Worm (Caenorhabditis elegans) whole organism, L1 larva: ENCODE results near the gene cyn-17.

Experiments
- C04F5.9 ChIP-seq: sonication (generic microtip); optimal IDR thresholded peaks from 2 replicates; lab custom pipeline; 2016; ENCODE audit warnings: missing genetic modification characterization, missing compliant biosample characterization
- C16A3.4 ChIP-seq: fragments of 150-350 bp; optimal IDR thresholded peaks from 2 replicates; lab custom pipeline; 2014; ENCODE audit warnings: missing biosample characterization, missing genetic modification characterization
- C34B4.2 ChIP-seq: sonication (generic microtip); optimal IDR thresholded peaks from 2 replicates; lab custom pipeline; 2017; ENCODE audit warnings: mild to moderate bottlenecking, missing genetic modification characterization, missing compliant biosample characterization
- F16B12.6 ChIP-seq: fragments of 150-350 bp; optimal IDR thresholded peaks from 2 replicates; lab custom pipeline; 2014; ENCODE audit warnings: missing biosample characterization, missing genetic modification characterization
- Y116A8C.19 ChIP-seq: sonication (generic microtip); optimal IDR thresholded peaks from 2 replicates; lab custom pipeline; 2016; ENCODE audit warnings: missing compliant biosample characterization, missing genetic modification characterization, borderline replicate concordance
- alr-1 ChIP-seq: fragments of 200-800 bp; sonication (Bioruptor generic); optimal IDR thresholded peaks from 2 replicates; lab custom pipeline; 2018; ENCODE audit warnings: borderline replicate concordance, mild to moderate bottlenecking, missing genetic modification characterization, missing compliant biosample characterization
- blmp-1 ChIP-seq: fragments of 150-350 bp; optimal IDR thresholded peaks from 2 replicates; lab custom pipeline; 2014; ENCODE audit warnings: missing biosample characterization, missing genetic modification characterization
- ceh-82 ChIP-seq, 3 experiments: fragments of 150-350 bp in 1 of 3; sonication (generic microtip) in 2 of 3; optimal IDR thresholded peaks; 2 replicates each; lab custom pipeline; 2014 to 2017; ENCODE audit warnings: missing biosample characterization in 3 of 3, missing genetic modification characterization in 3 of 3
- ceh-88 ChIP-seq: fragments of 200-800 bp; sonication (Bioruptor generic); IDR thresholded peaks from 2 replicates; pipeline ENCODE4 v1.3.6; 2022; ENCODE audit warnings: missing genetic modification characterization, missing compliant biosample characterization
- dpl-1 ChIP-seq, 3 experiments: fragments of 150-350 bp in 2 of 3; sonication (generic microtip) in 1 of 3; optimal IDR thresholded peaks; 2 replicates each; lab custom pipeline; 2014 to 2017; ENCODE audit warnings: missing biosample characterization in 3 of 3, missing genetic modification characterization in 3 of 3, missing genetic modification reagents in 3 of 3
- dsc-1 ChIP-seq: sonication (generic microtip); optimal IDR thresholded peaks from 2 replicates; lab custom pipeline; 2016; ENCODE audit warnings: mild to moderate bottlenecking, missing genetic modification characterization, missing compliant biosample characterization
- efl-1 ChIP-seq, 4 experiments: fragments of 150-350 bp; optimal IDR thresholded peaks in 3 of 4; peaks in 1 of 4; 1 replicate in 1 of 4; 2 replicates in 3 of 4; lab custom pipeline; 2014; ENCODE audit warnings: missing biosample characterization in 2 of 4, missing genetic modification characterization in 2 of 4, missing genetic modification reagents in 2 of 4
- egl-27 ChIP-seq, 2 experiments: fragments of 150-350 bp in 1 of 2; sonication (generic microtip); optimal IDR thresholded peaks; 3 replicates each; lab custom pipeline; 2017 to 2018; ENCODE audit warnings: missing biosample characterization in 2 of 2, missing genetic modification characterization in 2 of 2, missing genetic modification reagents in 2 of 2
- elt-2 ChIP-seq: sonication (generic microtip); optimal IDR thresholded peaks from 2 replicates; lab custom pipeline; 2016; ENCODE audit warnings: missing genetic modification characterization, mild to moderate bottlenecking, inconsistent platforms, missing compliant biosample characterization, missing genetic modification reagents
- elt-3 ChIP-seq, 6 experiments: fragments of 150-350 bp in 1 of 6; sonication (generic microtip); optimal IDR thresholded peaks; 2 replicates each; lab custom pipeline; 2017 to 2018; ENCODE audit warnings: missing biosample characterization in 6 of 6, missing genetic modification characterization in 6 of 6, inconsistent platforms in 1 of 6
- ets-5 ChIP-seq: fragments of 200-800 bp; sonication (Bioruptor generic); IDR thresholded peaks from 2 replicates; pipeline ENCODE4 v1.3.6; 2022; ENCODE audit warnings: missing genetic modification characterization, missing compliant biosample characterization
- fkh-10 ChIP-seq: sonication (generic microtip); optimal IDR thresholded peaks from 2 replicates; lab custom pipeline; 2017; ENCODE audit warnings: missing biosample characterization, missing genetic modification reagents, missing genetic modification characterization
- fkh-4 ChIP-seq: sonication (generic microtip); optimal IDR thresholded peaks from 2 replicates; lab custom pipeline; 2016; ENCODE audit warnings: missing compliant biosample characterization, missing genetic modification characterization, borderline replicate concordance
- fkh-8 ChIP-seq: sonication (generic microtip); optimal IDR thresholded peaks from 2 replicates; lab custom pipeline; 2016; ENCODE audit warnings: mild to moderate bottlenecking, missing genetic modification characterization, missing compliant biosample characterization
- grh-1 ChIP-seq: fragments of 200-800 bp; sonication (Bioruptor generic); IDR thresholded peaks from 2 replicates; pipeline ENCODE4 v1.3.6; 2022; ENCODE audit warnings: missing genetic modification reagents, missing genetic modification characterization, missing compliant biosample characterization
- hlh-4 ChIP-seq: sonication (generic microtip); optimal IDR thresholded peaks from 2 replicates; lab custom pipeline; 2016; ENCODE audit warnings: mild to moderate bottlenecking, missing genetic modification characterization, missing compliant biosample characterization
- hpl-2 ChIP-seq: fragments of 150-350 bp; optimal IDR thresholded peaks from 2 replicates; lab custom pipeline; 2014; ENCODE audit warnings: missing biosample characterization, missing genetic modification reagents, missing genetic modification characterization
- isw-1 ChIP-seq: fragments of 200-800 bp; sonication (Bioruptor generic); IDR thresholded peaks from 2 replicates; pipeline ENCODE4 v1.3.6; 2022; ENCODE audit warnings: missing genetic modification characterization, missing compliant biosample characterization
- jun-1 ChIP-seq: fragments of 150-350 bp; optimal IDR thresholded peaks from 2 replicates; lab custom pipeline; 2014; ENCODE audit warnings: missing biosample characterization, missing genetic modification reagents, missing genetic modification characterization
- lin-13 ChIP-seq: fragments of 150-350 bp; optimal IDR thresholded peaks from 2 replicates; lab custom pipeline; 2014; ENCODE audit warnings: missing biosample characterization, missing genetic modification reagents, missing genetic modification characterization
- lin-35 ChIP-seq, 2 experiments: fragments of 150-350 bp; optimal IDR thresholded peaks; 2 replicates each; lab custom pipeline; 2014; ENCODE audit warnings: missing biosample characterization in 2 of 2, missing genetic modification characterization in 2 of 2, missing genetic modification reagents in 2 of 2
- mef-2 ChIP-seq: fragments of 150-350 bp; optimal IDR thresholded peaks from 2 replicates; lab custom pipeline; 2014; ENCODE audit warnings: missing biosample characterization, missing genetic modification characterization
- mep-1 ChIP-seq: fragments of 150-350 bp; optimal IDR thresholded peaks from 2 replicates; lab custom pipeline; 2014; ENCODE audit warnings: missing biosample characterization, missing genetic modification characterization
- nhr-11 ChIP-seq: fragments of 150-350 bp; optimal IDR thresholded peaks from 2 replicates; lab custom pipeline; 2014; ENCODE audit warnings: missing biosample characterization, missing genetic modification characterization
- nhr-19 ChIP-seq: fragments of 200-800 bp; sonication (Bioruptor generic); conservative IDR thresholded peaks from 2 replicates; pipeline ENCODE4 v1.3.6; 2022; ENCODE audit warnings: missing genetic modification characterization, missing compliant biosample characterization
- nhr-20 ChIP-seq: sonication (generic microtip); optimal IDR thresholded peaks from 2 replicates; lab custom pipeline; 2016; ENCODE audit warnings: mild to moderate bottlenecking, missing genetic modification characterization, missing compliant biosample characterization
- nhr-237 ChIP-seq: fragments of 150-350 bp; optimal IDR thresholded peaks from 2 replicates; lab custom pipeline; 2014; ENCODE audit warnings: missing biosample characterization, missing genetic modification characterization
- nhr-28 ChIP-seq: fragments of 150-350 bp; optimal IDR thresholded peaks from 2 replicates; lab custom pipeline; 2014; ENCODE audit warnings: missing biosample characterization, missing genetic modification characterization
- nhr-47 ChIP-seq: sonication (generic microtip); optimal IDR thresholded peaks from 2 replicates; lab custom pipeline; 2016; ENCODE audit warnings: mild to moderate bottlenecking, missing genetic modification characterization, moderate library complexity, missing compliant biosample characterization
- nhr-71 ChIP-seq: sonication (generic microtip); optimal IDR thresholded peaks from 2 replicates; lab custom pipeline; 2016; ENCODE audit warnings: mild to moderate bottlenecking, missing genetic modification characterization, moderate library complexity, missing compliant biosample characterization
- nhr-84 ChIP-seq: sonication (generic microtip); optimal IDR thresholded peaks from 2 replicates; lab custom pipeline; 2017; ENCODE audit warnings: missing biosample characterization, missing genetic modification characterization
- nhr-85 ChIP-seq: sonication (generic microtip); peaks from one replicate; lab custom pipeline; 2016; ENCODE audit warnings: missing genetic modification characterization, inconsistent platforms, missing compliant biosample characterization
- pax-3 ChIP-seq: fragments of 200-800 bp; sonication (Bioruptor generic); optimal IDR thresholded peaks from 2 replicates; lab custom pipeline; 2018; ENCODE audit warnings: mild to moderate bottlenecking, missing genetic modification characterization, moderate library complexity, missing compliant biosample characterization
- rnt-1 ChIP-seq: sonication (generic microtip); optimal IDR thresholded peaks from 2 replicates; lab custom pipeline; 2016; ENCODE audit warnings: mild to moderate bottlenecking, missing genetic modification characterization, moderate library complexity, missing compliant biosample characterization
- skn-1 ChIP-seq: fragments of 150-350 bp; optimal IDR thresholded peaks from 2 replicates; lab custom pipeline; 2014; ENCODE audit warnings: missing biosample characterization, missing genetic modification characterization
- snpc-4 ChIP-seq: fragments of 150-350 bp; optimal IDR thresholded peaks from 2 replicates; lab custom pipeline; 2014; ENCODE audit warnings: missing biosample characterization, missing genetic modification characterization
- snu-23 ChIP-seq: sonication (generic microtip); optimal IDR thresholded peaks from 2 replicates; lab custom pipeline; 2016; ENCODE audit warnings: missing genetic modification characterization, missing compliant biosample characterization
- sox-4 ChIP-seq: sonication (generic microtip); optimal IDR thresholded peaks from 2 replicates; lab custom pipeline; 2016; ENCODE audit warnings: missing genetic modification characterization, missing compliant biosample characterization
- swsn-7 ChIP-seq: sonication (generic microtip); optimal IDR thresholded peaks from 2 replicates; lab custom pipeline; 2016; ENCODE audit warnings: missing genetic modification characterization, missing compliant biosample characterization
- tbx-2 ChIP-seq: sonication (generic microtip); optimal IDR thresholded peaks from 2 replicates; lab custom pipeline; 2016; ENCODE audit warnings: missing genetic modification characterization, missing compliant biosample characterization
- unc-130 ChIP-seq: fragments of 150-350 bp; optimal IDR thresholded peaks from 2 replicates; lab custom pipeline; 2017; ENCODE audit warnings: missing biosample characterization, missing genetic modification characterization, inconsistent platforms
- vab-15 ChIP-seq: sonication (generic microtip); optimal IDR thresholded peaks from 2 replicates; lab custom pipeline; 2017; ENCODE audit warnings: missing genotype, mild to moderate bottlenecking, missing genetic modification characterization, missing compliant biosample characterization
- xbp-1 ChIP-seq: sonication (generic microtip); optimal IDR thresholded peaks from 2 replicates; lab custom pipeline; 2016; ENCODE audit warnings: missing genetic modification characterization, missing compliant biosample characterization
- zip-4 ChIP-seq: fragments of 200-800 bp; sonication (Bioruptor generic); optimal IDR thresholded peaks from 2 replicates; lab custom pipeline; 2018; ENCODE audit warnings: mild to moderate bottlenecking, missing genetic modification characterization, moderate library complexity, missing compliant biosample characterization
- ztf-11 ChIP-seq, 2 experiments: sonication (generic microtip); optimal IDR thresholded peaks; 2 replicates each; lab custom pipeline; 2016 to 2017; ENCODE audit warnings: missing genetic modification characterization in 2 of 2, missing biosample characterization in 1 of 2, missing compliant biosample characterization in 1 of 2

The cyn-17 gene

ce11 chrV:5843415-5844337, 44.2 kb downstream of the cyn-17 start:
- TF ChIP-seq C34B4.2 (no peak), pax-3 (tag; lab: Kevin White, UChicago) (no peak), ceh-82 (tag; optimal IDR thresholded peaks at IDR 0.05; lab: Kevin White, UChicago) (peak in 1 of 3 experiments; percentile 5), fkh-4 (tag; lab: Kevin White, UChicago) (peak; percentile 74), F16B12.6 (tag; lab: Kevin White, UChicago) (no peak), nhr-11 (tag; lab: Kevin White, UChicago) (peak; percentile 73), nhr-28 (tag; lab: Kevin White, UChicago) (no peak), hpl-2 (GFP tag; lab: Kevin White, UChicago) (no peak), dsc-1 (tag; lab: Kevin White, UChicago) (peak; percentile 92), grh-1 (GFP tag; lab: Robert Waterston, UW) (no peak), elt-3 (tag; optimal IDR thresholded peaks at IDR 0.05; lab: Kevin White, UChicago) (peak in 1 of 6 experiments; percentile 22), snu-23 (GFP tag; lab: Kevin White, UChicago) (peak; percentile 65), elt-2 (peak; percentile 80), mef-2 (tag; lab: Kevin White, UChicago) (no peak), fkh-8 (tag; lab: Kevin White, UChicago) (peak; percentile 60), Y116A8C.19 (no peak), sox-4 (tag; lab: Kevin White, UChicago) (peak; percentile 53), swsn-7 (tag; lab: Kevin White, UChicago) (peak; percentile 26), C04F5.9 (tag; lab: Kevin White, UChicago) (no peak), lin-13 (GFP tag; lab: Kevin White, UChicago) (peak; percentile 42), nhr-85 (tag; lab: Kevin White, UChicago) (no peak), snpc-4 (tag; lab: Kevin White, UChicago) (peak; percentile 33), fkh-10 (GFP tag; lab: Kevin White, UChicago) (no peak), nhr-20 (tag; lab: Kevin White, UChicago) (peak; percentile 76), xbp-1 (peak; percentile 11), nhr-84 (no peak), jun-1 (tag; lab: Kevin White, UChicago) (peak; percentile 57), unc-130 (tag; lab: Kevin White, UChicago) (peak; percentile 68), nhr-237 (tag; lab: Kevin White, UChicago) (no peak), zip-4 (GFP tag; lab: Kevin White, UChicago) (no peak), alr-1 (tag; lab: Kevin White, UChicago) (no peak), efl-1 (optimal IDR thresholded peaks at IDR 0.05; lab: Kevin White, UChicago) (peak; percentile 3 to 12), efl-1 (GFP tag; optimal IDR thresholded peaks at IDR 0.05 in 1 of 2; lab: Kevin White, UChicago) (peak in 1 of 2 experiments; percentile 92), C16A3.4 (tag; lab: Kevin White, UChicago) (peak; percentile 8), nhr-47 (tag; lab: Kevin White, UChicago) (peak; percentile 65), vab-15 (no peak), nhr-71 (tag; lab: Kevin White, UChicago) (peak; percentile 87), dpl-1 (GFP tag; optimal IDR thresholded peaks at IDR 0.05; lab: Kevin White, UChicago) (peak in 2 of 3 experiments; percentile 33 to 41), nhr-19 (GFP tag; lab: Robert Waterston, UW) (peak; percentile 64), rnt-1 (tag; lab: Kevin White, UChicago) (peak; percentile 83), tbx-2 (peak; percentile 28), skn-1 (peak; percentile 48), ztf-11 (tag; optimal IDR thresholded peaks at IDR 0.05; lab: Kevin White, UChicago) (peak in 1 of 2 experiments; percentile 36), ceh-88 (GFP tag; lab: Robert Waterston, UW) (no peak), mep-1 (tag; lab: Kevin White, UChicago) (peak; percentile 38), ets-5 (GFP tag; lab: Robert Waterston, UW) (no peak), egl-27 (tag; optimal IDR thresholded peaks at IDR 0.05; lab: Kevin White, UChicago) (no peak), blmp-1 (tag; lab: Kevin White, UChicago) (no peak), isw-1 (GFP tag; lab: Robert Waterston, UW) (no peak; the same call in 1 of the 2 replicates), lin-35 (GFP tag; optimal IDR thresholded peaks at IDR 0.05; lab: Kevin White, UChicago) (peak; percentile 33 to 58), hlh-4 (no peak)
